Worm (Caenorhabditis elegans) whole organism, mixed stage, embryonic: ENCODE results near the gene C07A9.13.

ENCODE experiments used
- blmp-1 ChIP-seq: fragments of 150-350 bp; optimal IDR thresholded peaks from 2 replicates; lab custom pipeline; 2014; ENCODE audit warnings: missing biosample characterization, missing genetic modification characterization
- drap-1 ChIP-seq: fragments of 200-800 bp; sonication (Bioruptor generic); optimal IDR thresholded peaks from 3 replicates; lab custom pipeline; 2018; ENCODE audit warnings: mild to moderate bottlenecking, missing genetic modification characterization, missing compliant biosample characterization
- mab-5 ChIP-seq: fragments of 150-350 bp; optimal IDR thresholded peaks from 2 replicates; lab custom pipeline; 2014; ENCODE audit warnings: missing biosample characterization, missing genetic modification characterization
- nhr-2 ChIP-seq: fragments of 150-350 bp; optimal IDR thresholded peaks from 2 replicates; lab custom pipeline; 2014; ENCODE audit warnings: missing biosample characterization, missing genetic modification characterization
- pha-4 ChIP-seq: fragments of 150-350 bp; optimal IDR thresholded peaks from 2 replicates; lab custom pipeline; 2018; ENCODE audit warnings: missing biosample characterization, missing genetic modification reagents, missing genetic modification characterization
- snpc-4 ChIP-seq: fragments of 150-350 bp; optimal IDR thresholded peaks from 2 replicates; lab custom pipeline; 2014; ENCODE audit warnings: missing biosample characterization, missing genetic modification characterization
- sptf-1 ChIP-seq: sonication (generic microtip); optimal IDR thresholded peaks from 2 replicates; lab custom pipeline; 2017; ENCODE audit warnings: mild to moderate bottlenecking, missing genetic modification characterization, moderate library complexity, missing compliant biosample characterization
- unc-62 ChIP-seq: fragments of 150-350 bp; optimal IDR thresholded peaks from 2 replicates; lab custom pipeline; 2014; ENCODE audit warnings: missing biosample characterization, missing genetic modification reagents, missing genetic modification characterization

DNA sequence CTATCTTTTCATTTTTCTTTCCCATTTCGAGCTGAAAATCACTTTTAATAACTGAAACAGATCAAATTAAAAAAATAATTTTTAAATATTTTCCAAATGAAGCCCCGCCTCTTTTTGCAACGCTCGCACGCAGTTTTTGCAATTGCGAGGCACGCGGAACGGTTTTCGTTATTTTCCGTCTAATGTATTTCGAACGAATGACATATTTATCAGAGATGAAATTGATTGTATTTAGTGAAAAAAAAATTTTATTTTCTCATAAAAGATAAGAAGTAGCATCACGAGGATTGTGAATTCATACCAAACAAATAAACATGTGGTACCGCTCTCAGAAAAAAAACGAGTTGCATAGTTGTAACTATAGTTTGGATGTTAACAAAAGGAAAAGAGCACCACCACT lies 51.3 kb downstream of the C07A9.13 start, which contains the start of gene rpac-19:
- TF ChIP-seq unc-62 (no peak), nhr-2 (tag; lab: Kevin White, UChicago) (peak; percentile 19), mab-5 (tag; lab: Kevin White, UChicago) (peak; percentile 17), drap-1 (GFP tag; lab: Kevin White, UChicago) (no peak), snpc-4 (tag; lab: Kevin White, UChicago) (no peak), blmp-1 (tag; lab: Kevin White, UChicago) (peak; percentile 71), sptf-1 (tag; lab: Kevin White, UChicago) (peak; percentile 73), pha-4 (tag; lab: Kevin White, UChicago) (no peak)
